Worm (Caenorhabditis elegans) whole organism, L3 larva: Measurements from ENCODE around the gene K10C2.6.

Experiments
- R02D3.7 ChIP-seq: fragments of 150-350 bp; optimal IDR thresholded peaks from 2 replicates; lab custom pipeline; 2014; ENCODE audit warnings: missing biosample characterization, missing genetic modification characterization
- aly-2 ChIP-seq: fragments of 150-350 bp; optimal IDR thresholded peaks from 2 replicates; lab custom pipeline; 2014; ENCODE audit warnings: missing biosample characterization, missing genetic modification characterization
- ama-1 ChIP-seq: fragments of 150-350 bp; optimal IDR thresholded peaks from 2 replicates; lab custom pipeline; 2018
- ceh-16 ChIP-seq: sonication (generic microtip); optimal IDR thresholded peaks from 2 replicates; lab custom pipeline; 2017; ENCODE audit warnings: missing biosample characterization, missing genetic modification characterization
- ceh-28 ChIP-seq: fragments of 150-350 bp; optimal IDR thresholded peaks from 2 replicates; lab custom pipeline; 2014; ENCODE audit warnings: missing biosample characterization, missing genetic modification reagents, missing genetic modification characterization
- ceh-82 ChIP-seq: fragments of 150-350 bp; optimal IDR thresholded peaks from 2 replicates; lab custom pipeline; 2014; ENCODE audit warnings: missing biosample characterization, missing genetic modification characterization
- ceh-9 ChIP-seq: sonication (generic microtip); optimal IDR thresholded peaks from 2 replicates; lab custom pipeline; 2018; ENCODE audit warnings: missing biosample characterization, missing genetic modification characterization
- daf-12 ChIP-seq: fragments of 150-350 bp; optimal IDR thresholded peaks from 2 replicates; lab custom pipeline; 2014; ENCODE audit warnings: missing biosample characterization, missing genetic modification reagents, missing genetic modification characterization
- egl-27 ChIP-seq: sonication (generic microtip); optimal IDR thresholded peaks from 4 replicates; lab custom pipeline; 2017; ENCODE audit warnings: missing biosample characterization, missing genetic modification reagents, missing genetic modification characterization
- elt-1 ChIP-seq: fragments of 150-350 bp; optimal IDR thresholded peaks from 2 replicates; lab custom pipeline; 2014; ENCODE audit warnings: missing biosample characterization, missing genetic modification characterization
- elt-2 ChIP-seq: sonication (generic microtip); optimal IDR thresholded peaks from 2 replicates; lab custom pipeline; 2016; ENCODE audit warnings: missing genetic modification reagents, mild to moderate bottlenecking, missing genetic modification characterization, missing compliant biosample characterization
- elt-3 ChIP-seq, 3 experiments: fragments of 150-350 bp in 1 of 3; sonication (generic microtip) in 2 of 3; optimal IDR thresholded peaks; 2 replicates in 2 of 3; 4 replicates in 1 of 3; lab custom pipeline; 2014 to 2017; ENCODE audit warnings: missing biosample characterization in 3 of 3, missing genetic modification characterization in 3 of 3
- fkh-10 ChIP-seq: sonication (generic microtip); optimal IDR thresholded peaks from 2 replicates; lab custom pipeline; 2017; ENCODE audit warnings: missing biosample characterization, missing genetic modification reagents, missing genetic modification characterization
- fkh-2 ChIP-seq: fragments of 150-350 bp; optimal IDR thresholded peaks from 2 replicates; lab custom pipeline; 2014; ENCODE audit warnings: missing biosample characterization, missing genetic modification reagents, missing genetic modification characterization
- fos-1 ChIP-seq: fragments of 150-350 bp; optimal IDR thresholded peaks from 2 replicates; lab custom pipeline; 2014; ENCODE audit warnings: missing biosample characterization, missing genetic modification characterization
- jun-1 ChIP-seq: fragments of 150-350 bp; optimal IDR thresholded peaks from 2 replicates; lab custom pipeline; 2014; ENCODE audit warnings: missing biosample characterization, missing genetic modification reagents, missing genetic modification characterization
- lin-15B ChIP-seq: fragments of 150-350 bp; optimal IDR thresholded peaks from 2 replicates; lab custom pipeline; 2014; ENCODE audit warnings: missing biosample characterization, missing genetic modification characterization
- nfya-1 ChIP-seq: sonication (generic microtip); optimal IDR thresholded peaks from 2 replicates; lab custom pipeline; 2017; ENCODE audit warnings: missing genetic modification characterization, mild to moderate bottlenecking, missing compliant biosample characterization, antibody characterized with exemption, moderate library complexity; ENCODE audit not compliant: insufficient read depth
- nhr-11 ChIP-seq: fragments of 150-350 bp; optimal IDR thresholded peaks from 2 replicates; lab custom pipeline; 2014; ENCODE audit warnings: missing biosample characterization, missing genetic modification characterization
- nhr-12 ChIP-seq: fragments of 150-350 bp; optimal IDR thresholded peaks from 2 replicates; lab custom pipeline; 2014; ENCODE audit warnings: missing biosample characterization, missing genetic modification characterization
- nhr-237 ChIP-seq: fragments of 150-350 bp; optimal IDR thresholded peaks from 2 replicates; lab custom pipeline; 2014; ENCODE audit warnings: missing biosample characterization, missing genetic modification characterization
- nhr-25 ChIP-seq: sonication (generic microtip); optimal IDR thresholded peaks from 2 replicates; lab custom pipeline; 2017; ENCODE audit warnings: missing biosample characterization, missing genetic modification characterization
- nhr-67 ChIP-seq: fragments of 150-350 bp; optimal IDR thresholded peaks from 2 replicates; lab custom pipeline; 2014; ENCODE audit warnings: missing biosample characterization, missing genetic modification characterization
- nhr-77 ChIP-seq: fragments of 150-350 bp; optimal IDR thresholded peaks from 2 replicates; lab custom pipeline; 2014; ENCODE audit warnings: missing biosample characterization, missing genetic modification characterization
- pha-4 ChIP-seq: fragments of 150-350 bp; optimal IDR thresholded peaks from 2 replicates; lab custom pipeline; 2014; ENCODE audit warnings: missing biosample characterization, missing genetic modification reagents, missing genetic modification characterization
- pqm-1 ChIP-seq: fragments of 150-350 bp; optimal IDR thresholded peaks from 2 replicates; lab custom pipeline; 2017; ENCODE audit warnings: missing biosample characterization, missing genetic modification characterization, inconsistent platforms
- sea-2 ChIP-seq: fragments of 150-350 bp; sonication (generic microtip); optimal IDR thresholded peaks from 4 replicates; lab custom pipeline; 2014; ENCODE audit warnings: missing biosample characterization, missing genetic modification reagents, missing genetic modification characterization
- snpc-4 ChIP-seq: fragments of 150-350 bp; optimal IDR thresholded peaks from 2 replicates; lab custom pipeline; 2014; ENCODE audit warnings: missing biosample characterization, missing genetic modification characterization
- tbx-2 ChIP-seq: sonication (generic microtip); optimal IDR thresholded peaks from 2 replicates; lab custom pipeline; 2016; ENCODE audit warnings: mild to moderate bottlenecking, missing genetic modification characterization, missing compliant biosample characterization
- ztf-11 ChIP-seq: fragments of 150-350 bp; optimal IDR thresholded peaks from 2 replicates; lab custom pipeline; 2014; ENCODE audit warnings: missing biosample characterization, missing genetic modification characterization
- ztf-4 ChIP-seq: fragments of 150-350 bp; optimal IDR thresholded peaks from 2 replicates; lab custom pipeline; 2014; ENCODE audit warnings: missing biosample characterization, missing genetic modification characterization

The K10C2.6 gene

DNA sequence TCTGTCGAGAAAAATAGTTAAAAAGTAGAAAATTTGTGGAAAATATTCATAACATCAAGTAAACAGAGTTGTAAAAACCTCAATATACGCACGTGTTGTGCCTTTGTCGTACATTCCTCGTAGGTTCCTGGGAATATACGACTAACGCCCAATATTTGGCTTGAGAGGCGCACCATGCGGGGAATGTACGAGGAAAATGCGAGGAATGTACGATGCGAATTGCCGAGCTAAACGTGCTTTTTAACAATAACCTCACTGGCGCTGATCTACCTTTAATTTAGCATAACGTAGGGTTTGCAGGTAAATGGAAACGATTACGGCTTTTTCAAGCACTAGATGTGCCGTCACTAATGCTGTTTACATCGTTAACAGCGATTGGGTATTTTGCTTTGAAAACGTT lies 17.3 kb downstream of the K10C2.6 start, which contains the start of gene C15B12.9:
TSS of gene C15B12.9 (plus strand) at position 301 of the 400 bp plus-strand sequence.
- TF ChIP-seq pha-4 (tag; lab: Kevin White, UChicago) (no peak), lin-15B (tag; lab: Kevin White, UChicago) (no peak), R02D3.7 (no peak), snpc-4 (no peak), tbx-2 (tag; lab: Kevin White, UChicago) (no peak), fos-1 (tag; lab: Kevin White, UChicago) (no peak), ceh-9 (tag; lab: Kevin White, UChicago) (no peak), fkh-2 (tag; lab: Kevin White, UChicago) (no peak), daf-12 (tag; lab: Kevin White, UChicago) (no peak), nhr-237 (tag; lab: Kevin White, UChicago) (no peak), jun-1 (no peak), elt-1 (no peak), nhr-12 (tag; lab: Kevin White, UChicago) (no peak), ceh-28 (tag; lab: Kevin White, UChicago) (no peak), elt-2 (tag; lab: Kevin White, UChicago) (no peak), nhr-67 (tag; lab: Kevin White, UChicago) (no peak)

DNA sequence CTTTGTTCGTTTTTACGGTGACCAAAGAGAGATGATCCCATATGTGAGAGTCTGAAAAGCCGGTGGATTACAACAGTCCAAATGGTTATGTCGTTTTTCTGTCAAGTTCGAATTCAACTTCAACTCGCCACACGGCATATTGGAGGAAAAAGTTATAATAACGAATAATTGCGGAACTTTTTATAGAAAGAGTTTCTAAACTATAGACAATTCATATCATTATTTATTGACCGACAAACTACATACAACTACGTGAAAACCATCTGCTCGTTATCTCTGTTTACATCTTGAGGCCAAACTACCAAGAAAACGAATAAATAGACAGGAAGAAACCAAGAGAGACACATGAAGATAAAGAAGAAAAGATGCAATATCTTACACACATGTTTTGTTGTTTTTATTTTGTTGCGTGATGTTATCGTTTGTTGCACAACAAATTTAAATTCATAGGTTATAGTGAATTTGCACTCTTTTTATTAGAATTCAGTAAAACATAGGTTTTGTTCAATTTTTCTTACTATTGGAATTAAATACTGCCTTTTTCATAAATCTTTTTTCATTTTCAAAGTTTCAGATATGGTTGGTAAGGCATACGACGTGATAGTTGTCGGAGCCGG lies 22.6 kb downstream of the K10C2.6 start, which contains the start of the genes C15B12.4 and C15B12.8:
TSS of gene C15B12.4 (minus strand) at position 51 of the 617 bp plus-strand sequence.
TSS of gene C15B12.8 (plus strand) at position 567 of the 617 bp plus-strand sequence.
- TF ChIP-seq pqm-1 (tag; lab: Kevin White, UChicago), result no peak
- TF ChIP-seq nhr-25, result no peak
- no peak for TF ChIP-seq ztf-11 (tag; lab: Kevin White, UChicago)
- TF ChIP-seq nfya-1 (tag; lab: Kevin White, UChicago), result no peak
- no peak for TF ChIP-seq ceh-16 (tag; lab: Kevin White, UChicago)
- TF ChIP-seq jun-1, result no peak
- TF ChIP-seq fkh-10 (GFP tag; lab: Kevin White, UChicago), result no peak
- no peak for TF ChIP-seq fos-1 (tag; lab: Kevin White, UChicago)
- TF ChIP-seq aly-2 (tag; lab: Kevin White, UChicago), result no peak
- no peak for TF ChIP-seq ama-1 (lab: Kevin White, UChicago)
- no peak for TF ChIP-seq nhr-11 (tag; lab: Kevin White, UChicago)
- TF ChIP-seq nhr-77 (tag; lab: Kevin White, UChicago), result no peak
- no peak for TF ChIP-seq egl-27 (tag; lab: Kevin White, UChicago)
- no peak for TF ChIP-seq elt-1
- no peak for TF ChIP-seq nhr-67 (tag; lab: Kevin White, UChicago)
- no peak for TF ChIP-seq ceh-82 (tag; lab: Kevin White, UChicago)

DNA sequence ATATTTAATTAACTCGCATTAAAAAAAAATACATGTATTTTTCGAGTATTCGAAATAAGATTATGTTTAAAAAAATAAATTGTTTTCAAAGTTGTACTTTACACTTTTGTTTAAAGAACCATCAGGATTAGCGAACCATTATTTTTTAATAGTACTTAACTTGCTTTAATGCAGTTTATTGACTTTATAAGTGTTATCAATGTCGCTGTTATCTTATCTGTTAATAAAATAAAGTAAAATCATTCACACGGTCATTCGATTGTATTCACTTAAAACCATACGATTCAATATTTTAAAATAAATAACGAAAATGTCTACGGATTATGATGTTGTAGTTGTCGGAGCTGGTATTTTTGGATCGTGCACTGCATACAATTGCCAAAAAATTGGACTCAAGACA lies 25.3 kb downstream of the K10C2.6 start, which contains the start of gene C15B12.1:
TSS of gene C15B12.1 (plus strand) at position 271 of the 400 bp plus-strand sequence.
- TF ChIP-seq nhr-12 (tag; lab: Kevin White, UChicago) (no peak), elt-2 (tag; lab: Kevin White, UChicago) (peak; percentile 67), pqm-1 (tag; lab: Kevin White, UChicago) (peak; percentile 76)

ce11 chrX:6484780-6485179 lies 33.5 kb downstream of the K10C2.6 start, which contains the start of gene gar-1:
gar-1 (minus strand) TSS chrX:6484880.
- TF ChIP-seq ceh-82 (tag; lab: Kevin White, UChicago) (no peak), nhr-12 (tag; lab: Kevin White, UChicago) (no peak), ama-1 (lab: Kevin White, UChicago) (no peak), sea-2 (GFP tag; lab: Kevin White, UChicago) (no peak), jun-1 (no peak)

- TF ChIP-seq ama-1 (lab: Kevin White, UChicago) (no peak), elt-3 (tag; optimal IDR thresholded peaks at IDR 0.05; lab: Kevin White, UChicago) (no peak), ztf-4 (no peak), elt-2 (tag; lab: Kevin White, UChicago) (no peak), ceh-9 (tag; lab: Kevin White, UChicago) (no peak), snpc-4 (no peak)
- TF ChIP-seq, all 47 proteins: peak for 0
These were observed 48.5 kb downstream of the K10C2.6 start, which contains the start of gene actl-1 for ce11 chrX:6499736-6500135. actl-1 (minus strand) TSS chrX:6499836.
